Worm (Caenorhabditis elegans): ENCODE data around the gene klp-3.

DNA sequence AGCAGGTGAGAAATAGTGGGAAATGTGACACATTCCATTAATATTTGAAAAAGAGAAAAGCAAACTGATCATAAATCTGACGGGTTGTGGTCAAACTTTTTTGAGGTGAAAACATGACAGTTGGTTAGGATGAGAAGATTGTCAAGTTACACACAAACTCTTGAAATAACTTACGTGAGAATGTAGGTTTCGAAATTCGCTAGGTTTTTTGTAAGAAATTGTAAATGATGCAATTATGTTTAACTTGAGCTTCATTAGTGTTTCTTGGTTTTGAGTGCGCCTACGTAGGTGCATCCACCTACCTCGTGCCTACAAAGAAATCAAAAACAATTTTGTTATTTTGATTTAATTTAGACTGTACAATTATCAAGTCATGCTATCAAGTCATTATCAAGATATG lies 6.8 kb upstream of the klp-3 start, which contains the start of gene cex-2:
- TF ChIP-seq nhr-28 (tag; optimal IDR thresholded peaks at IDR 0.05) = no peak
- no peak for TF ChIP-seq fkh-10 (GFP tag; optimal IDR thresholded peaks at IDR 0.05)
- no peak for TF ChIP-seq hlh-4 (tag; optimal IDR thresholded peaks at IDR 0.05)
- TF ChIP-seq efl-3 (GFP tag; optimal IDR thresholded peaks at IDR 0.05) = no peak
- TF ChIP-seq nhr-12 (tag; optimal IDR thresholded peaks at IDR 0.05) = no peak
- no peak for TF ChIP-seq dpl-1 (GFP tag; optimal IDR thresholded peaks at IDR 0.05)
- no peak for TF ChIP-seq sptf-1 (tag; optimal IDR thresholded peaks at IDR 0.05)
- no peak for TF ChIP-seq ama-1 (optimal IDR thresholded peaks at IDR 0.05)
- TF ChIP-seq mep-1 (tag; optimal IDR thresholded peaks at IDR 0.05) = no peak
- TF ChIP-seq lin-13 (GFP tag; optimal IDR thresholded peaks at IDR 0.05) = no peak
- no peak for TF ChIP-seq nhr-19 (GFP tag; conservative IDR thresholded peaks at IDR 0.05)
